Fruit fly (Drosophila melanogaster) whole organism, adult: ENCODE measurements around the gene spri.

Source experiments
- CG11617 ChIP-seq: fragments of 200-800 bp; sonication (Bioruptor generic); optimal IDR thresholded peaks from 2 replicates; lab custom pipeline; 2017; ENCODE audit warnings: mild to moderate bottlenecking, missing biosample characterization, missing genetic modification reagents, missing genetic modification characterization
- CG12768 ChIP-seq: fragments of 200-800 bp; sonication (Bioruptor generic); optimal IDR thresholded peaks from 2 replicates; lab custom pipeline; 2017; ENCODE audit warnings: missing biosample characterization, missing genetic modification characterization, mild to moderate bottlenecking, moderate library complexity, missing genetic modification reagents
- CG14711 ChIP-seq: fragments of 200-800 bp; sonication (Bioruptor generic); optimal IDR thresholded peaks from 2 replicates; lab custom pipeline; 2018; ENCODE audit warnings: missing biosample characterization, mild to moderate bottlenecking, missing genetic modification characterization, moderate library complexity
- CG1620 ChIP-seq: fragments of 200-800 bp; sonication (Bioruptor generic); optimal IDR thresholded peaks from 2 replicates; lab custom pipeline; 2016; ENCODE audit warnings: missing biosample characterization, missing genetic modification characterization
- CG33017 ChIP-seq: fragments of 200-800 bp; sonication (Bioruptor generic); optimal IDR thresholded peaks from 2 replicates; lab custom pipeline; 2018; ENCODE audit warnings: missing biosample characterization, mild to moderate bottlenecking, missing genetic modification characterization, moderate library complexity
- CG5204 ChIP-seq: fragments of 200-800 bp; sonication (Bioruptor generic); optimal IDR thresholded peaks from 2 replicates; lab custom pipeline; 2016; ENCODE audit warnings: missing biosample characterization, missing genetic modification characterization
- CG7045 ChIP-seq: fragments of 200-800 bp; sonication (Bioruptor generic); optimal IDR thresholded peaks from 2 replicates; lab custom pipeline; 2017; ENCODE audit warnings: missing biosample characterization, mild to moderate bottlenecking, missing genetic modification characterization
- CG7101 ChIP-seq: fragments of 200-800 bp; sonication (Bioruptor generic); optimal IDR thresholded peaks from 2 replicates; lab custom pipeline; 2018; ENCODE audit warnings: missing biosample characterization, mild to moderate bottlenecking, missing genetic modification characterization, moderate library complexity
- Clk ChIP-seq: fragments of 200-800 bp; sonication (Bioruptor generic); optimal IDR thresholded peaks from 2 replicates; lab custom pipeline; 2017; ENCODE audit warnings: missing biosample characterization, missing genetic modification characterization
- Crg-1 ChIP-seq: fragments of 200-800 bp; sonication (Bioruptor generic); optimal IDR thresholded peaks from 2 replicates; lab custom pipeline; 2016; ENCODE audit warnings: missing biosample characterization, missing genetic modification characterization
- Hr96 ChIP-seq: fragments of 200-800 bp; sonication (Bioruptor generic); optimal IDR thresholded peaks from 2 replicates; lab custom pipeline; 2016; ENCODE audit warnings: missing biosample characterization, missing genetic modification characterization
- Mnt ChIP-seq: fragments of 200-800 bp; sonication (Bioruptor generic); optimal IDR thresholded peaks from 2 replicates; lab custom pipeline; 2016; ENCODE audit warnings: missing biosample characterization, mild to moderate bottlenecking, missing genetic modification characterization
- bab1 ChIP-seq: fragments of 200-800 bp; sonication (Bioruptor generic); optimal IDR thresholded peaks from 3 replicates; lab custom pipeline; 2019; ENCODE audit warnings: missing biosample characterization, mild to moderate bottlenecking, missing genetic modification characterization, moderate library complexity
- cic ChIP-seq: fragments of 200-800 bp; sonication (Bioruptor generic); optimal IDR thresholded peaks from 2 replicates; lab custom pipeline; 2017; ENCODE audit warnings: missing biosample characterization, mild to moderate bottlenecking, missing genetic modification characterization, moderate library complexity
- cnc ChIP-seq, 2 experiments: fragments of >200 bp; optimal IDR thresholded peaks; 2 replicates each; lab custom pipeline; 2017
- kay ChIP-seq: fragments of 200-800 bp; sonication (Bioruptor generic); peaks from one replicate; lab custom pipeline; 2016; ENCODE audit warnings: missing biosample characterization, missing genetic modification characterization, borderline replicate concordance
- ovo ChIP-seq: fragments of 200-800 bp; sonication (Bioruptor generic); optimal IDR thresholded peaks from 2 replicates; lab custom pipeline; 2016; ENCODE audit warnings: missing biosample characterization, missing genetic modification characterization
- pad ChIP-seq: fragments of 200-800 bp; sonication (Bioruptor generic); optimal IDR thresholded peaks from 3 replicates; lab custom pipeline; 2017; ENCODE audit warnings: missing biosample characterization, missing genetic modification characterization, mild to moderate bottlenecking, moderate library complexity, missing genetic modification reagents
- tj ChIP-seq: fragments of 200-800 bp; sonication (Bioruptor generic); optimal IDR thresholded peaks from 3 replicates; lab custom pipeline; 2017; ENCODE audit warnings: missing biosample characterization, mild to moderate bottlenecking, missing genetic modification characterization, moderate library complexity
- toe ChIP-seq: fragments of 200-800 bp; sonication (Bioruptor generic); optimal IDR thresholded peaks from 2 replicates; lab custom pipeline; 2016; ENCODE audit warnings: missing biosample characterization, missing genetic modification characterization

spri gene

DNA sequence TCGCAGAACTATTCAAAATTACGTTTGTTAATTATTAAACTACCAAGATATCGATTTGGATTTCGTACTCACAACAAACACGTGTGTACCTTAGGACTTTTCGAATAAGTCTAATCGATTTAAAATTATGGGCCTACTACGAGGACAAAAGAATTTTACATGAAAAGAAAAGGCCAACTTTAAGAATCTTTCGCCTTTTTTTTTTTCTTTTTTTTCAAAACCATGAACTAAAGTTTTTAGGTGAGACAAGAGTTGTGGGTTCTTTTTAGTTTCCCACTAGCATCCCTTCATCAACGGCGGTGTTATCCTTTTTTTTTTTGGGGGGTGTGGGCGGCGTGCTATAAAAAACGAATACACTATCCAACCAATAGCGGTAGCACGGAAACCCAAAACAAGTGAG, 18.7 kb downstream of the spri start, which contains the start of gene CG15296:
CG15296 (minus strand) TSS at position 101 of the 400 bp plus-strand sequence.
- TF ChIP-seq Clk (GFP tag; lab: Kevin White, UChicago): no peak
- TF ChIP-seq Hr96 (GFP tag; lab: Kevin White, UChicago): no peak
- TF ChIP-seq CG1620: no peak
- TF ChIP-seq cnc (optimal IDR thresholded peaks at IDR 0.05; lab: Kevin White, UChicago): no peak
- no peak for TF ChIP-seq Crg-1 (GFP tag; lab: Kevin White, UChicago)
- no peak for TF ChIP-seq bab1
- no peak for TF ChIP-seq pad (GFP tag; lab: Kevin White, UChicago)
- no peak for TF ChIP-seq kay
- no peak for TF ChIP-seq CG14711 (tag; lab: Kevin White, UChicago)
- no peak for TF ChIP-seq Mnt (GFP tag; lab: Kevin White, UChicago)
- TF ChIP-seq CG33017 (tag; lab: Kevin White, UChicago): no peak
- TF ChIP-seq CG12768 (GFP tag; lab: Kevin White, UChicago): no peak
- no peak for TF ChIP-seq cic
- no peak for TF ChIP-seq CG7045
- TF ChIP-seq CG7101 (tag; lab: Kevin White, UChicago): no peak

DNA sequence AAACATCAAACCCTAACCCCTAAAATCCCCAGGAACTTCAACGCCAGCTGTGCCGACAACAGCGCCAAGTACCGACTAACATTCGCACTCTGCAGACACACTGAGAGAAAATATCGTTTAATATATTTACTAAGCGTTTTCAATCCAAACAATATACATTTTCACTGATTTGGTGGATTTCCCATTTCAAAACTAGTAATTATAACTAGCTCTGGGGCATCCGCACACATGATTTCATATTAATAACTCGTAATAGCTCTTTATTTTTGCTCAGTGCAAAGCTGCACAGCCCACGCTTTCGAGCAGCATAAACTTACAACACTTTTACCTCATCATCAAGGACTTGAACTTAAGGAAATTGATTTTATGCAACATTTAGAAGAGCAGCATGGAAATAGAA, 21.1 kb downstream of the spri start:
- no peak for TF ChIP-seq Clk (GFP tag; lab: Kevin White, UChicago)
- no peak for TF ChIP-seq CG5204 (GFP tag; lab: Kevin White, UChicago)
- TF ChIP-seq Hr96 (GFP tag; lab: Kevin White, UChicago): no peak
- no peak for TF ChIP-seq ovo (GFP tag; lab: Kevin White, UChicago)
- no peak for TF ChIP-seq CG11617
- TF ChIP-seq Crg-1 (GFP tag; lab: Kevin White, UChicago): no peak

DNA sequence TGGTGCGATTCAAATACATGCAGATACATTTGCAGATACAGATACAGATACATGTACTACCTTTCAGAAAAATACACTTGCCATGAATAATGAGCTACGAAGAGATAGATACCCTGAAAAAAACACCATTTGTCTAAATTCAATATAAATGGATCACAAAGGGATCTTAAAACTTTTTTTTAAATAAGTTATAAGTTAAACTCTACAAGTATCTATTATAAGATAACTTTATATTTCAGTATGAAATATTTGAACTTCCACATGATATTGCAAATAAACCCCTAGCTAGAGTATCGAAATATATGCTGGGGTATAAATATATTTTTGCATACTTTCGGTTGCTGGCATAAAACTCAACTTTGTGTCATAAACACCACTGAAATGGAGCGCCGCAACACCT, 23.8 kb downstream of the spri start:
- TF ChIP-seq toe (GFP tag; lab: Kevin White, UChicago) (no peak), CG14711 (tag; lab: Kevin White, UChicago) (peak; percentile 20), bab1 (peak; percentile 48)

DNA sequence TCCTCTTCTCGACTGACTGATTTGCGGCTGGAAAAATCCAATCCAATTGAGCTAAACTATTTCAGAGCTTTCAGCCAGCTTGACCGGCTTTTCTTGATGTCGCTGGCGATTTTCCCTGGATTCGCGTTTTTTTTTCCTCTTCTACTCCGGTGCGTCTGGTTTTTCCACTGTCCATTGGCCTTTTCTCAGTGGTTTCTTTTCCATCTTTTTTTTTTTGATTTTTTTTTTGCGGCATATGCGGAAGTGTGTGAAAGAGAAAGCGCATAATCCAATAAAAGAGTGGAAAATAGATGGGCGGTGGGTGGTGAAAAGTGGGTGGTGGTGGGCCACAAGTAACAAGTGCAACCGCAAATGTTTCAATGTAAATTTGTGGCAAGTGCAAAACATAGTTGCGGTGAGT, 27.2 kb downstream of the spri start:
- no peak for TF ChIP-seq CG33017 (tag; lab: Kevin White, UChicago)
- no peak for TF ChIP-seq CG7045
- TF ChIP-seq CG5204 (GFP tag; lab: Kevin White, UChicago): no peak
- TF ChIP-seq ovo (GFP tag; lab: Kevin White, UChicago): no peak
- no peak for TF ChIP-seq kay
- no peak for TF ChIP-seq CG14711 (tag; lab: Kevin White, UChicago)
- TF ChIP-seq cic: no peak
- no peak for TF ChIP-seq CG12768 (GFP tag; lab: Kevin White, UChicago)
- no peak for TF ChIP-seq CG1620
- TF ChIP-seq bab1: no peak
- TF ChIP-seq Crg-1 (GFP tag; lab: Kevin White, UChicago): no peak
- TF ChIP-seq pad (GFP tag; lab: Kevin White, UChicago): no peak
- no peak for TF ChIP-seq cnc (optimal IDR thresholded peaks at IDR 0.05; lab: Kevin White, UChicago)
- no peak for TF ChIP-seq Hr96 (GFP tag; lab: Kevin White, UChicago)
- no peak for TF ChIP-seq toe (GFP tag; lab: Kevin White, UChicago)
- TF ChIP-seq Mnt (GFP tag; lab: Kevin White, UChicago): no peak
- TF ChIP-seq Clk (GFP tag; lab: Kevin White, UChicago): no peak
- TF ChIP-seq tj (GFP tag; lab: Kevin White, UChicago): no peak

DNA sequence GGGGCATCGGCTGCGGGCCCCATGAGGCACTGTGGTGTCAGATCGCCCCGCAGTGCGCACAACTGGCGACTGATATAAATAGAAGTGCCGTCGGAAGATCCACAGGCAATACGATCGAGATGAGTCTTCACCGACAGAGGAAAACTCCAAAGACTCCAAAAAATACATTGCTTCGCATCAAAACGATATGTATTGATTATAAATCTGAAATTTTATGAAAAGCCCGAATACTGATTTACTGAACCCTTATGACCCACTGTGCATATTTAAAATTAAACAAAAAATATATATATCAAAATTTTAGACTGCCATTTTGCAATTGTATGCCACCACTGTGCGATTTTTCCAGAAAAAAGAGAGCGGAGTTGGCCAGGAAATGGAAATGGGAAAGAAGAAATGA, 27.8 kb downstream of the spri start:
- no peak for TF ChIP-seq CG1620
- no peak for TF ChIP-seq CG14711 (tag; lab: Kevin White, UChicago)
- no peak for TF ChIP-seq CG33017 (tag; lab: Kevin White, UChicago)
- TF ChIP-seq Hr96 (GFP tag; lab: Kevin White, UChicago): no peak
- TF ChIP-seq kay: no peak
- no peak for TF ChIP-seq tj (GFP tag; lab: Kevin White, UChicago)
- TF ChIP-seq CG11617: no peak
- TF ChIP-seq Mnt (GFP tag; lab: Kevin White, UChicago): no peak
- TF ChIP-seq cnc (optimal IDR thresholded peaks at IDR 0.05; lab: Kevin White, UChicago): no peak
- no peak for TF ChIP-seq pad (GFP tag; lab: Kevin White, UChicago)
- TF ChIP-seq CG12768 (GFP tag; lab: Kevin White, UChicago): no peak
- TF ChIP-seq cic: no peak
- TF ChIP-seq CG7045: no peak
- no peak for TF ChIP-seq Crg-1 (GFP tag; lab: Kevin White, UChicago)

DNA sequence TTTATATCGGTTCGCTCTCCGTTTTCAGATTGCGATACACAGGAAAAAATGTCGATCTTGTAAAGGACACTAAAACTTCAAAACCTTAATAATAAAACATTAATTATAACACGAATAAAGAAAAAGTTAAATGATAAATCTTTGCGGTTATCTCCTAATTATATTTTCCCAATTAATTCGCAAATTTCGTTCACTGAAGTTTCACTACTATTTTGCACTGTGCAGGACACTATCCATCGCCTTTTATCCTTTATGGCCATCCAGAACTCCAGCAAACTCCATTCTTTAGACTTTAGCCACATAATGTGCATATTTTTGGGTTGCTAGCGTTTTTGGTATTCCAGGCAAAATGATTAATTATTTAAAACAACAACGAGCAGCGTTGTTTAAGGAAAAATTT, 36.2 kb downstream of the spri start:
- TF ChIP-seq Clk (GFP tag; lab: Kevin White, UChicago) (no peak), cic (no peak), Crg-1 (GFP tag; lab: Kevin White, UChicago) (no peak), Hr96 (GFP tag; lab: Kevin White, UChicago) (no peak)

DNA sequence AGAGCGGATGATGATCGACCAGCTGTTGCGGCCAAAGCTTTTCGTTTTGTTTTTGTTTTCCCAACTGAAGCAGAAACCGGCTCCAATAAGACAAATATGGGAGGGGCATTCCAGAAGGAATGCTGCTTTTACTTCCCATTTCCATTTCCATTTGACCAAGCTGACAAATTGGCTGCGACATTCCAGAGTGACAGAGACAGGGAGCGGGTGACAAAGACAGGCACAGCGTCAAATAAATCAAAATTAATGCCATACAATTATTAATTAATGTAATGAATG, 37.4 kb downstream of the spri start:
- TF ChIP-seq ovo (GFP tag; lab: Kevin White, UChicago) (no peak), pad (GFP tag; lab: Kevin White, UChicago) (no peak), tj (GFP tag; lab: Kevin White, UChicago) (no peak), Hr96 (GFP tag; lab: Kevin White, UChicago) (no peak), cnc (optimal IDR thresholded peaks at IDR 0.05; lab: Kevin White, UChicago) (no peak), CG12768 (GFP tag; lab: Kevin White, UChicago) (no peak), cic (no peak), toe (GFP tag; lab: Kevin White, UChicago) (no peak), CG33017 (tag; lab: Kevin White, UChicago) (no peak), bab1 (no peak)
